Worm (Caenorhabditis elegans) whole organism, L4/young adult: ENCODE results near the gene Y55D9A.2.

Experiments used
- dao-5 ChIP-seq: sonication (generic microtip); optimal IDR thresholded peaks from 2 replicates; lab custom pipeline; 2016; ENCODE audit warnings: missing genotype, missing genetic modification characterization, moderate library complexity, missing compliant biosample characterization
- him-1 ChIP-seq: sonication (generic microtip); optimal IDR thresholded peaks from 2 replicates; lab custom pipeline; 2016; ENCODE audit warnings: missing genotype, missing genetic modification reagents, missing genetic modification characterization, missing compliant biosample characterization

DNA sequence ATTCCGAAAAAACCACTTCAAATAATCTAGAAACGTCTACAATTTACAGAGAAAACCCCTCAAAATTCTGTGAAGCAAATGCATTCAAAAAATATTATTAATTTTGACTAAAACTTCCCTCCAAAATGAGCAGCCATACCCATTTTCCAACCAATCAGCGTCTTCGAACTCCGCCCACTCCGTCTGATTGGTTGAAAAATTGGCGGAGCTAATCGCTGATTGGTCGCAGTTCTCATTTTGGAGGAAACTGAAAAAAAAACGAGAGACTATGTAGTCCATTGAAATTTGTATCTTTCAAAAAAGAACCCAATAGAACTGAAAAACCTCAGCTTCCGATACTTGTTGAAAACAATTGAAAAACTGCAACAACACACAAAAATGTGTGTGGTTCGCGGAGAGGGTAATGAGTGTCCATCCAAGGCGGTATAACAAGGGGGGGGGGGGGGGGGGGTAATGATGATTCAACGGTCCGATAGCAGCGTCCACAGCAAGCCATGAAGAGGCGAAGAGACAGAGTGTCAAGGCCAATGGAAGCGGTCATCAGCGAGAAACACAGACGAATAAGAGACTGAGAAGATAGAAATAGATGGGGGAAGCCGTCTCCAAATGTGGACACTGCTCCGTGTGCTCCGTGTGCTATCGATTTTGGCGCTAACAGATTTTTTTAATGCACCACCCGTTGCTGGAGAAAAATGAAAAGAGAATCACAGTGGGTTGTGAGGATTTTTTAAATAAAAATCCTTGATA is 11.9 kb upstream of the Y55D9A.2 start:
- no peak for TF ChIP-seq dao-5 (tag; lab: Kevin White, UChicago)
- TF ChIP-seq him-1, result no peak
